Fruit fly (Drosophila melanogaster): ENCODE results near the gene CG31131.

- no peak for TF ChIP-seq dac (GFP tag; optimal IDR thresholded peaks at IDR 0.05)
- TF ChIP-seq CG16779 (tag; optimal IDR thresholded peaks at IDR 0.05) = no peak
- TF ChIP-seq Eip78C (GFP tag) = peak; percentile 69
- TF ChIP-seq Met (GFP tag; optimal IDR thresholded peaks at IDR 0.05) = no peak
- no peak for TF ChIP-seq Hr39 (GFP tag; optimal IDR thresholded peaks at IDR 0.05)
- TF ChIP-seq CG10631 (GFP tag; optimal IDR thresholded peaks at IDR 0.05) = no peak
- no peak for TF ChIP-seq CG6854 (GFP tag; optimal IDR thresholded peaks at IDR 0.05)
- TF ChIP-seq Lpt (GFP tag; optimal IDR thresholded peaks at IDR 0.05) = no peak
- no peak for TF ChIP-seq CG1621 (tag; optimal IDR thresholded peaks at IDR 0.05)
- TF ChIP-seq Sox102F (GFP tag; optimal IDR thresholded peaks at IDR 0.05) = no peak
- TF ChIP-seq acj6 (GFP tag; optimal IDR thresholded peaks at IDR 0.05) = no peak
- TF ChIP-seq Ets96B (tag; optimal IDR thresholded peaks at IDR 0.05) = no peak
- TF ChIP-seq CG3032 (tag; optimal IDR thresholded peaks at IDR 0.05) = no peak
Measured at dm6 chr3R:27988189-27988588, 25.2 kb upstream of the CG31131 start, which contains the start of gene betaTub97EF.

Data from whole organism, prepupa.